Worm (Caenorhabditis elegans) whole organism, L4/young adult: Measurements from ENCODE around the gene cgef-1.

Experiments used
- dao-5 ChIP-seq: sonication (generic microtip); optimal IDR thresholded peaks from 2 replicates; lab custom pipeline; 2016; ENCODE audit warnings: missing genotype, missing genetic modification characterization, moderate library complexity, missing compliant biosample characterization
- him-1 ChIP-seq: sonication (generic microtip); optimal IDR thresholded peaks from 2 replicates; lab custom pipeline; 2016; ENCODE audit warnings: missing genotype, missing genetic modification reagents, missing genetic modification characterization, missing compliant biosample characterization

DNA sequence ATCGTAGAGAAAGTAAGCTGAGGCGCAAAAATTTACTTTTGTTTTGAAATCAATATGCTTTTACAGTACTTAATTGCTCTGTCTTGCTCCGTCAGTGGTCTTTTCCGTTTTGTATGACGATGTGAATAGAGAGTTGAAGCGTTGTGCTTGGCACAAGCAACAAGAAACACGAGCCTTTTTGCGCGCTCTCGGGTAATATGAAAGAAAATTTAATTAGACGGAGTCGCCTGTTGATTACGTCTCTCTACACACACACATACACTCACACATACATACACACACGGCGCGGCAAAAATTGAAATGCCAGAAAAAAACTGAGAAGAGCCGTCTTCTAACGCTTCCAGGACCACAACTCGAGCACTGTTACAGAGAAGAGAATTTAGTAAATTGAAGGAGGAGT lies 42.0 kb upstream of the cgef-1 start:
- TF ChIP-seq dao-5 (tag; lab: Kevin White, UChicago) (no peak), him-1 (tag; lab: Kevin White, UChicago) (no peak)
